3 fruit fly cellular contexts compared by ENCODE assay signal in genomic region chrX:17297070-17297689, dm6.
TF ChIP-seq lines count a peak whose summit lies in the region.

No protein-coding gene starts in this region.

TF ChIP-seq in whole organism, embryonic, 481 proteins besides CTCF, POLR2A, EP300 and RAD21 (continued from another document and continues in another):
- no peak for TF ChIP-seq Aef1 (GFP tag; IDR thresholded peaks at IDR 0.05; lab: Robert Waterston, UW)
- TF ChIP-seq CG4854 (GFP tag; optimal IDR thresholded peaks at IDR 0.05; lab: Kevin White, UChicago), result no peak
- TF ChIP-seq Adf1 (GFP tag; IDR thresholded peaks at IDR 0.05; lab: Robert Waterston, UW), result no peak
- TF ChIP-seq hb (GFP tag; IDR thresholded peaks at IDR 0.05; lab: Robert Waterston, UW; ENCODE audit: partially characterized antibody), result no peak
- TF ChIP-seq lmd (GFP tag; IDR thresholded peaks at IDR 0.05; lab: Robert Waterston, UW), result peak; percentile 50; the same call in 1 of the 2 replicates
- no peak for TF ChIP-seq CG5245 (GFP tag; optimal IDR thresholded peaks at IDR 0.05; lab: Kevin White, UChicago)
- no peak for TF ChIP-seq CG10209 (GFP tag; optimal IDR thresholded peaks at IDR 0.05; lab: Kevin White, UChicago)
- TF ChIP-seq CG32767 (GFP tag; IDR thresholded peaks at IDR 0.05; lab: Robert Waterston, UW), result no peak
- no peak for TF ChIP-seq trh (GFP tag; optimal IDR thresholded peaks at IDR 0.05; lab: Kevin White, UChicago)
- TF ChIP-seq CG8478 (optimal IDR thresholded peaks at IDR 0.05; lab: Kevin White, UChicago), result no peak
- TF ChIP-seq Taf1 (GFP tag; IDR thresholded peaks at IDR 0.05; lab: Robert Waterston, UW), result no peak
- peak; percentile 87 for TF ChIP-seq Med (GFP tag; lab: Kevin White, UChicago)
- peak; percentile 2 for TF ChIP-seq CG12236 (GFP tag; optimal IDR thresholded peaks at IDR 0.05; lab: Kevin White, UChicago)
- peak; percentile 41 for TF ChIP-seq Ssrp (tag; optimal IDR thresholded peaks at IDR 0.05; lab: Kevin White, UChicago)
- no peak for TF ChIP-seq CG9215 (GFP tag; IDR thresholded peaks at IDR 0.05; lab: Robert Waterston, UW)
- no peak for TF ChIP-seq Sry-β (GFP tag; optimal IDR thresholded peaks at IDR 0.05; lab: Kevin White, UChicago)
- TF ChIP-seq CG32532 (GFP tag; IDR thresholded peaks at IDR 0.05; lab: Robert Waterston, UW), result no peak
- peak; percentile 15 for TF ChIP-seq CG30403 (GFP tag; optimal IDR thresholded peaks at IDR 0.05; lab: Kevin White, UChicago)
- TF ChIP-seq NC2α (GFP tag; optimal IDR thresholded peaks at IDR 0.05; lab: Kevin White, UChicago), result no peak
- no peak for TF ChIP-seq Deaf1 (tag; optimal IDR thresholded peaks at IDR 0.05; lab: Kevin White, UChicago)
- TF ChIP-seq CG7786 (GFP tag; optimal IDR thresholded peaks at IDR 0.05; lab: Kevin White, UChicago), result peak; percentile 0
- TF ChIP-seq CG9437 (GFP tag; optimal IDR thresholded peaks at IDR 0.05; lab: Kevin White, UChicago), result peak; percentile 27
- no peak for TF ChIP-seq hkb (optimal IDR thresholded peaks at IDR 0.05; lab: Kevin White, UChicago)
- TF ChIP-seq hkb (GFP tag; IDR thresholded peaks at IDR 0.05; lab: Robert Waterston, UW), result no peak
- TF ChIP-seq Bgb (GFP tag; IDR thresholded peaks at IDR 0.05; lab: Robert Waterston, UW; ENCODE audit: partially characterized antibody), result no peak
- no peak for TF ChIP-seq ab (GFP tag; optimal IDR thresholded peaks at IDR 0.05; lab: Kevin White, UChicago)
- TF ChIP-seq CG8765 (GFP tag; IDR thresholded peaks at IDR 0.05; lab: Robert Waterston, UW), result no peak
- TF ChIP-seq CG13123 (GFP tag; optimal IDR thresholded peaks at IDR 0.05; lab: Kevin White, UChicago), result no peak
- TF ChIP-seq ems (GFP tag; optimal IDR thresholded peaks at IDR 0.05; lab: Kevin White, UChicago), result no peak
- no peak for TF ChIP-seq Doc3 (GFP tag; IDR thresholded peaks at IDR 0.05; lab: Robert Waterston, UW; ENCODE audit: partially characterized antibody)
- TF ChIP-seq Xbp1 (GFP tag; optimal IDR thresholded peaks at IDR 0.05; lab: Kevin White, UChicago), result peak; percentile 47
- no peak for TF ChIP-seq CG13894 (tag; optimal IDR thresholded peaks at IDR 0.05; lab: Kevin White, UChicago)
- TF ChIP-seq Dip2 (GFP tag; IDR thresholded peaks at IDR 0.05; lab: Robert Waterston, UW), result no peak
- TF ChIP-seq eve (GFP tag; optimal IDR thresholded peaks at IDR 0.05; lab: Kevin White, UChicago), result peak in 1 of 2 experiments; percentile 76
- no peak for TF ChIP-seq CG18764 (GFP tag; optimal IDR thresholded peaks at IDR 0.05; lab: Kevin White, UChicago)
- TF ChIP-seq lov (optimal IDR thresholded peaks at IDR 0.05; lab: Kevin White, UChicago), result no peak
- TF ChIP-seq lov (GFP tag; IDR thresholded peaks at IDR 0.05; lab: Robert Waterston, UW), result no peak
- no peak for TF ChIP-seq nerfin-2 (GFP tag; IDR thresholded peaks at IDR 0.05; lab: Robert Waterston, UW; ENCODE audit: partially characterized antibody)
- TF ChIP-seq CG18619 (GFP tag; optimal IDR thresholded peaks at IDR 0.05; lab: Kevin White, UChicago), result peak; percentile 31
- peak; percentile 48 for TF ChIP-seq CG11504 (tag; optimal IDR thresholded peaks at IDR 0.05; lab: Kevin White, UChicago)
- TF ChIP-seq CG12769 (tag; optimal IDR thresholded peaks at IDR 0.05; lab: Kevin White, UChicago), result peak; percentile 12
- TF ChIP-seq lilli (GFP tag; optimal IDR thresholded peaks at IDR 0.05; lab: Kevin White, UChicago), result peak; percentile 9
- TF ChIP-seq TFAM (GFP tag; optimal IDR thresholded peaks at IDR 0.05; lab: Kevin White, UChicago), result no peak
- peak; percentile 33; the same call in 1 of the 3 replicates for TF ChIP-seq CG7357 (GFP tag; IDR thresholded peaks at IDR 0.05; lab: Robert Waterston, UW)
- TF ChIP-seq Gsc (GFP tag; IDR thresholded peaks at IDR 0.05; lab: Robert Waterston, UW), result no peak
- no peak for TF ChIP-seq odd (GFP tag; optimal IDR thresholded peaks at IDR 0.05; lab: Kevin White, UChicago)

TF ChIP-seq in whole organism, prepupa, 60 proteins besides CTCF, POLR2A, EP300 and RAD21 (continued from another document):
- peak; percentile 77 for TF ChIP-seq CG11762 (GFP tag; optimal IDR thresholded peaks at IDR 0.05; lab: Kevin White, UChicago; ENCODE audit: insufficient read depth)
- TF ChIP-seq Hr38 (GFP tag; optimal IDR thresholded peaks at IDR 0.05; lab: Kevin White, UChicago), result no peak
- TF ChIP-seq Met (GFP tag; optimal IDR thresholded peaks at IDR 0.05; lab: Kevin White, UChicago), result peak; percentile 94
- peak; percentile 57 for TF ChIP-seq CG3032 (tag; optimal IDR thresholded peaks at IDR 0.05; lab: Kevin White, UChicago)
- peak; percentile 89 for TF ChIP-seq Ets21C (GFP tag; optimal IDR thresholded peaks at IDR 0.05; lab: Kevin White, UChicago)
- peak; percentile 89 for TF ChIP-seq CG8119 (GFP tag; IDR thresholded peaks at IDR 0.05; lab: Robert Waterston, UW)
- TF ChIP-seq acj6 (GFP tag; optimal IDR thresholded peaks at IDR 0.05; lab: Kevin White, UChicago), result peak; percentile 85
- peak; percentile 88 for TF ChIP-seq lz (GFP tag; optimal IDR thresholded peaks at IDR 0.05; lab: Kevin White, UChicago)
- TF ChIP-seq Hr39 (GFP tag; optimal IDR thresholded peaks at IDR 0.05; lab: Kevin White, UChicago), result peak; percentile 93
- TF ChIP-seq cyc (GFP tag; optimal IDR thresholded peaks at IDR 0.05; lab: Kevin White, UChicago), result peak; percentile 87
- peak; percentile 92 for TF ChIP-seq CG31627 (GFP tag; optimal IDR thresholded peaks at IDR 0.05; lab: Kevin White, UChicago)
- peak; percentile 63 for TF ChIP-seq CG10669 (GFP tag; optimal IDR thresholded peaks at IDR 0.05; lab: Kevin White, UChicago)
- peak in 1 of 2 experiments; percentile 59 for TF ChIP-seq salr (GFP tag; optimal IDR thresholded peaks at IDR 0.05; lab: Kevin White, UChicago)
- peak; percentile 79 for TF ChIP-seq eg (GFP tag; IDR thresholded peaks at IDR 0.05; lab: Robert Waterston, UW)
- TF ChIP-seq Blimp-1 (GFP tag; optimal IDR thresholded peaks at IDR 0.05; lab: Kevin White, UChicago), result peak; percentile 94
- peak; percentile 35 for TF ChIP-seq CG16779 (tag; optimal IDR thresholded peaks at IDR 0.05; lab: Kevin White, UChicago)
- TF ChIP-seq Sox102F (GFP tag; optimal IDR thresholded peaks at IDR 0.05; lab: Kevin White, UChicago), result peak; percentile 89
- peak; percentile 87 for TF ChIP-seq OdsH (GFP tag; optimal IDR thresholded peaks at IDR 0.05; lab: Kevin White, UChicago)
- TF ChIP-seq CG8319 (GFP tag; optimal IDR thresholded peaks at IDR 0.05; lab: Kevin White, UChicago), result peak; percentile 84
- peak; percentile 66 for TF ChIP-seq CG6163 (GFP tag; IDR thresholded peaks at IDR 0.05; lab: Robert Waterston, UW)
- TF ChIP-seq CG11902 (GFP tag; optimal IDR thresholded peaks at IDR 0.05; lab: Kevin White, UChicago), result peak; percentile 84
- TF ChIP-seq svp (GFP tag; lab: Kevin White, UChicago), result peak; percentile 96
- TF ChIP-seq Gug (GFP tag; IDR thresholded peaks at IDR 0.05; lab: Robert Waterston, UW), result peak; percentile 53
- TF ChIP-seq Ets96B (tag; optimal IDR thresholded peaks at IDR 0.05; lab: Kevin White, UChicago), result peak; percentile 57
- peak; percentile 85 for TF ChIP-seq Hr4 (GFP tag; optimal IDR thresholded peaks at IDR 0.05; lab: Kevin White, UChicago)
- no peak for TF ChIP-seq fkh (GFP tag; optimal IDR thresholded peaks at IDR 0.05; lab: Kevin White, UChicago)
- peak; percentile 79 for TF ChIP-seq net (GFP tag; optimal IDR thresholded peaks at IDR 0.05; lab: Kevin White, UChicago)
- peak; percentile 85 for TF ChIP-seq pdm3 (GFP tag; optimal IDR thresholded peaks at IDR 0.05; lab: Kevin White, UChicago)
- TF ChIP-seq CG6808 (GFP tag; optimal IDR thresholded peaks at IDR 0.05; lab: Kevin White, UChicago), result peak; percentile 59
- peak; percentile 88 for TF ChIP-seq Eip75B (GFP tag; optimal IDR thresholded peaks at IDR 0.05; lab: Kevin White, UChicago)
- TF ChIP-seq ss (GFP tag; optimal IDR thresholded peaks at IDR 0.05; lab: Kevin White, UChicago), result peak; percentile 8 to 46
- peak; percentile 75 for TF ChIP-seq CG3919 (GFP tag; optimal IDR thresholded peaks at IDR 0.05; lab: Kevin White, UChicago)
- peak; percentile 83 for TF ChIP-seq Sox15 (GFP tag; optimal IDR thresholded peaks at IDR 0.05; lab: Kevin White, UChicago)
- TF ChIP-seq fd59A (GFP tag; optimal IDR thresholded peaks at IDR 0.05; lab: Kevin White, UChicago), result peak; percentile 29
- peak; percentile 86 for TF ChIP-seq CG34406 (GFP tag; optimal IDR thresholded peaks at IDR 0.05; lab: Kevin White, UChicago)
- TF ChIP-seq CG6792 (GFP tag; optimal IDR thresholded peaks at IDR 0.05; lab: Kevin White, UChicago), result peak; percentile 84
- TF ChIP-seq dac (GFP tag; optimal IDR thresholded peaks at IDR 0.05; lab: Kevin White, UChicago), result peak; percentile 86
- peak; percentile 44 for TF ChIP-seq spab (GFP tag; optimal IDR thresholded peaks at IDR 0.05; lab: Kevin White, UChicago)

TF ChIP-seq in whole organism, wandering third instar larva, 38 proteins besides CTCF, POLR2A, EP300 and RAD21 (continued from another document):
- TF ChIP-seq Dif (GFP tag; optimal IDR thresholded peaks at IDR 0.05; lab: Kevin White, UChicago; ENCODE audit: partially characterized antibody) (no peak), psq (GFP tag; optimal IDR thresholded peaks at IDR 0.05; lab: Kevin White, UChicago) (peak; percentile 64), HLH106 (tag; optimal IDR thresholded peaks at IDR 0.05; lab: Kevin White, UChicago) (peak; percentile 71), dmrt93B (GFP tag; optimal IDR thresholded peaks at IDR 0.05; lab: Kevin White, UChicago) (peak; percentile 55), foxo (GFP tag; optimal IDR thresholded peaks at IDR 0.05; lab: Kevin White, UChicago) (peak in 1 of 2 experiments; percentile 76), usp (GFP tag; optimal IDR thresholded peaks at IDR 0.05; lab: Kevin White, UChicago) (no peak), jim (GFP tag; optimal IDR thresholded peaks at IDR 0.05; lab: Kevin White, UChicago) (no peak)
